Fruit fly (Drosophila melanogaster) whole organism, prepupa: Measurements from ENCODE around the gene elfless.

Experiments used
- CG10669 ChIP-seq: fragments of 200-800 bp; sonication (Bioruptor generic); optimal IDR thresholded peaks from 3 replicates; lab custom pipeline; 2018; ENCODE audit warnings: missing biosample characterization, mild to moderate bottlenecking, missing genetic modification characterization, moderate library complexity
- CG15336 ChIP-seq: fragments of 200-800 bp; sonication (Bioruptor generic); IDR thresholded peaks from 2 replicates; pipeline ENCODE4 v1.3.6; 2022; ENCODE audit warnings: missing biosample characterization, missing genetic modification characterization
- CG1621 ChIP-seq: fragments of 200-800 bp; sonication (Bioruptor generic); optimal IDR thresholded peaks from 3 replicates; lab custom pipeline; 2018; ENCODE audit warnings: missing biosample characterization, mild to moderate bottlenecking, missing genetic modification characterization
- CG6163 ChIP-seq: fragments of 200-800 bp; sonication (Bioruptor generic); IDR thresholded peaks from 3 replicates; pipeline ENCODE4 v1.3.6; 2022; ENCODE audit warnings: missing biosample characterization, missing genetic modification characterization
- CG7368 ChIP-seq: fragments of 200-800 bp; sonication (Bioruptor generic); optimal IDR thresholded peaks from 3 replicates; lab custom pipeline; 2016; ENCODE audit warnings: missing biosample characterization, missing genetic modification characterization
- Eip78C ChIP-seq: fragments of 200-800 bp; sonication (Bioruptor generic); peaks from one replicate; lab custom pipeline; 2016; ENCODE audit warnings: missing biosample characterization, missing genetic modification characterization
- Lpt ChIP-seq: fragments of 200-800 bp; sonication (Bioruptor generic); optimal IDR thresholded peaks from 3 replicates; lab custom pipeline; 2016; ENCODE audit warnings: missing biosample characterization, missing genetic modification characterization
- OdsH ChIP-seq: fragments of 200-800 bp; sonication (Bioruptor generic); optimal IDR thresholded peaks from 3 replicates; lab custom pipeline; 2016; ENCODE audit warnings: missing biosample characterization, missing genetic modification characterization
- Sox102F ChIP-seq: fragments of 200-800 bp; sonication (Bioruptor generic); optimal IDR thresholded peaks from 2 replicates; lab custom pipeline; 2016; ENCODE audit warnings: missing biosample characterization, mild to moderate bottlenecking, missing genetic modification characterization
- eg ChIP-seq: fragments of 200-800 bp; sonication (Bioruptor generic); IDR thresholded peaks from 3 replicates; pipeline ENCODE4 v1.3.6; 2022; ENCODE audit warnings: missing biosample characterization, missing genetic modification characterization
- pdm3 ChIP-seq: fragments of 200-800 bp; sonication (Bioruptor generic); optimal IDR thresholded peaks from 3 replicates; lab custom pipeline; 2016; ENCODE audit warnings: missing biosample characterization, missing genetic modification characterization

dm6 chr2L:18032741-18033140, 21.5 kb upstream of the elfless start:
- no peak for TF ChIP-seq OdsH (GFP tag; lab: Kevin White, UChicago)
- TF ChIP-seq CG15336 = no peak
- TF ChIP-seq Sox102F (GFP tag; lab: Kevin White, UChicago) = no peak
- no peak for TF ChIP-seq CG1621 (tag; lab: Kevin White, UChicago)
- no peak for TF ChIP-seq CG6163 (GFP tag; lab: Robert Waterston, UW)
- no peak for TF ChIP-seq pdm3 (GFP tag; lab: Kevin White, UChicago)
- TF ChIP-seq Eip78C = no peak
- TF ChIP-seq CG7368 (GFP tag; lab: Kevin White, UChicago) = no peak
- TF ChIP-seq Lpt (GFP tag; lab: Kevin White, UChicago) = no peak
- TF ChIP-seq CG10669 (GFP tag; lab: Kevin White, UChicago) = no peak
- no peak for TF ChIP-seq eg (GFP tag; lab: Robert Waterston, UW)
